Fruit fly (Drosophila melanogaster) whole organism, embryonic: ENCODE data around the gene Mdh1.

ENCODE experiments used
- Atf6 ChIP-seq: fragments of 200-800 bp; sonication (Bioruptor generic); IDR thresholded peaks from 2 replicates; pipeline ENCODE4 v1.3.6; 2022; ENCODE audit warnings: missing biosample characterization, missing genetic modification characterization
- Bteb2 ChIP-seq: fragments of 200-800 bp; sonication (Bioruptor generic); optimal IDR thresholded peaks from 2 replicates; lab custom pipeline; 2016; ENCODE audit warnings: missing biosample characterization, missing genetic modification characterization
- CG10274 ChIP-seq: fragments of 200-800 bp; sonication (Bioruptor generic); optimal IDR thresholded peaks from 3 replicates; lab custom pipeline; 2017; ENCODE audit warnings: missing biosample characterization, mild to moderate bottlenecking, missing genetic modification characterization
- CG12219 ChIP-seq: fragments of 200-800 bp; sonication (Bioruptor generic); optimal IDR thresholded peaks from 3 replicates; lab custom pipeline; 2018; ENCODE audit warnings: missing biosample characterization, mild to moderate bottlenecking, missing genetic modification characterization
- CG12942 ChIP-seq: fragments of 200-800 bp; sonication (Bioruptor generic); optimal IDR thresholded peaks from 3 replicates; lab custom pipeline; 2016; ENCODE audit warnings: missing biosample characterization, missing genetic modification characterization
- CG13287 ChIP-seq: fragments of 200-800 bp; sonication (Bioruptor generic); IDR thresholded peaks from 2 replicates; pipeline ENCODE4 v1.3.6; 2022; ENCODE audit warnings: missing biosample characterization, missing genetic modification characterization; ENCODE audit not compliant: partially characterized antibody
- CG14667 ChIP-seq: fragments of 200-800 bp; sonication (Bioruptor generic); IDR thresholded peaks from 2 replicates; pipeline ENCODE4 v1.3.6; 2022; ENCODE audit warnings: missing biosample characterization, missing genetic modification characterization
- CG14710 ChIP-seq: fragments of 200-800 bp; sonication (Bioruptor generic); optimal IDR thresholded peaks from 3 replicates; lab custom pipeline; 2019; ENCODE audit warnings: missing biosample characterization, mild to moderate bottlenecking, missing genetic modification characterization, moderate library complexity
- CG15269 ChIP-seq: fragments of 200-800 bp; sonication (Bioruptor generic); optimal IDR thresholded peaks from 2 replicates; lab custom pipeline; 2018; ENCODE audit warnings: missing biosample characterization, mild to moderate bottlenecking, missing genetic modification characterization, moderate library complexity
- CG1529 ChIP-seq: fragments of 200-800 bp; sonication (Bioruptor generic); optimal IDR thresholded peaks from 3 replicates; lab custom pipeline; 2018; ENCODE audit warnings: missing biosample characterization, missing genetic modification characterization
- CG15514 ChIP-seq: fragments of 200-800 bp; sonication (Bioruptor generic); optimal IDR thresholded peaks from 3 replicates; lab custom pipeline; 2017; ENCODE audit warnings: missing biosample characterization, missing genetic modification characterization, mild to moderate bottlenecking, moderate library complexity, missing genetic modification reagents
- CG1603 ChIP-seq: fragments of 200-800 bp; sonication (Bioruptor generic); optimal IDR thresholded peaks from 2 replicates; lab custom pipeline; 2019; ENCODE audit warnings: missing biosample characterization, mild to moderate bottlenecking, missing genetic modification characterization, moderate library complexity
- CG16863 ChIP-seq: fragments of 200-800 bp; sonication (Bioruptor generic); optimal IDR thresholded peaks from 3 replicates; lab custom pipeline; 2016; ENCODE audit warnings: missing biosample characterization, missing genetic modification characterization
- CG17612 ChIP-seq: fragments of 200-800 bp; sonication (Bioruptor generic); IDR thresholded peaks from 2 replicates; pipeline ENCODE4 v1.3.6; 2022; ENCODE audit warnings: missing biosample characterization, missing genetic modification characterization
- CG17802 ChIP-seq: fragments of 200-800 bp; sonication (Bioruptor generic); optimal IDR thresholded peaks from 2 replicates; lab custom pipeline; 2018; ENCODE audit warnings: missing biosample characterization, mild to moderate bottlenecking, missing genetic modification characterization, moderate library complexity
- CG18262 ChIP-seq: fragments of 200-800 bp; optimal IDR thresholded peaks from 3 replicates; lab custom pipeline; 2019; ENCODE audit warnings: missing biosample characterization, mild to moderate bottlenecking, missing genetic modification characterization, moderate library complexity
- CG18764 ChIP-seq: fragments of 200-800 bp; sonication (Bioruptor generic); optimal IDR thresholded peaks from 3 replicates; lab custom pipeline; 2016; ENCODE audit warnings: missing biosample characterization, missing genetic modification characterization
- CG2116 ChIP-seq: fragments of 200-800 bp; sonication (Bioruptor generic); optimal IDR thresholded peaks from 3 replicates; lab custom pipeline; 2018; ENCODE audit warnings: missing biosample characterization, mild to moderate bottlenecking, missing genetic modification characterization
- CG3163 ChIP-seq: fragments of 200-800 bp; sonication (Bioruptor generic); optimal IDR thresholded peaks from 3 replicates; lab custom pipeline; 2016; ENCODE audit warnings: missing biosample characterization, missing genetic modification characterization
- CG7745 ChIP-seq: fragments of 200-800 bp; sonication (Bioruptor generic); optimal IDR thresholded peaks from 2 replicates; lab custom pipeline; 2018; ENCODE audit warnings: missing biosample characterization, mild to moderate bottlenecking, missing genetic modification characterization, moderate library complexity
- CG8089 ChIP-seq: fragments of 200-800 bp; sonication (Bioruptor generic); optimal IDR thresholded peaks from 3 replicates; lab custom pipeline; 2016; ENCODE audit warnings: missing biosample characterization, missing genetic modification characterization
- CG8924 ChIP-seq: fragments of 200-800 bp; optimal IDR thresholded peaks from 3 replicates; lab custom pipeline; 2019; ENCODE audit warnings: missing biosample characterization, mild to moderate bottlenecking, missing genetic modification characterization, moderate library complexity
- CG9932 ChIP-seq: fragments of 200-800 bp; sonication (Bioruptor generic); IDR thresholded peaks from 2 replicates; pipeline ENCODE4 v1.3.6; 2022; ENCODE audit warnings: missing biosample characterization, missing genetic modification characterization
- CoRest ChIP-seq: fragments of 200-800 bp; sonication (Bioruptor generic); optimal IDR thresholded peaks from 3 replicates; lab custom pipeline; 2018; ENCODE audit warnings: missing biosample characterization, mild to moderate bottlenecking, missing genetic modification characterization, moderate library complexity
- Dip3 ChIP-seq: fragments of 200-800 bp; sonication (Bioruptor generic); optimal IDR thresholded peaks from 3 replicates; lab custom pipeline; 2016; ENCODE audit warnings: missing biosample characterization, missing genetic modification characterization
- GATAe ChIP-seq: fragments of 200-800 bp; sonication (Bioruptor generic); conservative IDR thresholded peaks from 2 replicates; pipeline ENCODE4 v1.3.6; 2022; ENCODE audit warnings: missing biosample characterization, missing genetic modification characterization
- HLH3B ChIP-seq: fragments of 200-800 bp; sonication (Bioruptor generic); IDR thresholded peaks from 2 replicates; pipeline ENCODE4 v1.3.6; 2022; ENCODE audit warnings: missing biosample characterization, missing genetic modification characterization
- Hsf ChIP-seq: fragments of 200-800 bp; sonication (Bioruptor generic); optimal IDR thresholded peaks from 3 replicates; lab custom pipeline; 2016; ENCODE audit warnings: missing biosample characterization, missing genetic modification characterization
- MBD-R2 ChIP-seq: fragments of 200-800 bp; sonication (Bioruptor generic); IDR thresholded peaks from 2 replicates; pipeline ENCODE4 v1.3.6; 2022; ENCODE audit warnings: missing biosample characterization, missing genetic modification characterization
- MESR4 ChIP-seq: fragments of 200-800 bp; sonication (Bioruptor generic); optimal IDR thresholded peaks from 2 replicates; lab custom pipeline; 2018; ENCODE audit warnings: missing biosample characterization, mild to moderate bottlenecking, missing genetic modification characterization, moderate library complexity
- NC2β ChIP-seq: fragments of 200-800 bp; sonication (Bioruptor generic); optimal IDR thresholded peaks from 2 replicates; lab custom pipeline; 2016; ENCODE audit warnings: missing biosample characterization, missing genetic modification characterization
- Ravus ChIP-seq: fragments of 200-800 bp; sonication (Bioruptor generic); IDR thresholded peaks from 2 replicates; pipeline ENCODE4 v1.3.6; 2022; ENCODE audit warnings: missing biosample characterization, missing genetic modification characterization
- Sox102F ChIP-seq: fragments of 200-800 bp; sonication (Bioruptor generic); optimal IDR thresholded peaks from 2 replicates; lab custom pipeline; 2018; ENCODE audit warnings: missing biosample characterization, mild to moderate bottlenecking, missing genetic modification characterization, moderate library complexity
- Stat92E ChIP-seq, 3 experiments: fragments of >200 bp in 2 of 3; fragments of 200-800 bp in 1 of 3; sonication (Bioruptor generic) in 1 of 3; optimal IDR thresholded peaks; 2 replicates each; lab custom pipeline; 2017 to 2019; ENCODE audit warnings: missing biosample characterization in 3 of 3, missing genetic modification characterization in 3 of 3, mild to moderate bottlenecking in 1 of 3, moderate library complexity in 1 of 3
- Tbp ChIP-seq: fragments of >200 bp; optimal IDR thresholded peaks from 2 replicates; lab custom pipeline; 2018; ENCODE audit warnings: missing biosample characterization, missing genetic modification characterization
- ash1 ChIP-seq: fragments of 200-800 bp; sonication (Bioruptor generic); optimal IDR thresholded peaks from 2 replicates; lab custom pipeline; 2018; ENCODE audit warnings: missing biosample characterization, mild to moderate bottlenecking, missing genetic modification characterization
- bab2 ChIP-seq: fragments of 200-800 bp; sonication (Bioruptor generic); optimal IDR thresholded peaks from 2 replicates; lab custom pipeline; 2016; ENCODE audit warnings: missing biosample characterization, missing genetic modification characterization
- br ChIP-seq: fragments of >200 bp; optimal IDR thresholded peaks from 2 replicates; lab custom pipeline; 2017
- chinmo ChIP-seq: fragments of 200-800 bp; sonication (Bioruptor generic); IDR thresholded peaks from 4 replicates; pipeline ENCODE4 v1.3.6; 2022; ENCODE audit warnings: missing biosample characterization, missing genetic modification characterization; ENCODE audit not compliant: partially characterized antibody
- ci ChIP-seq: fragments of 200-800 bp; sonication (Bioruptor generic); IDR thresholded peaks from 3 replicates; pipeline ENCODE4 v1.3.6; 2022; ENCODE audit warnings: missing biosample characterization, missing genetic modification characterization
- crp ChIP-seq, 2 experiments: fragments of 200-800 bp; sonication (Bioruptor generic); optimal IDR thresholded peaks; 2 replicates in 1 of 2; 3 replicates in 1 of 2; lab custom pipeline; 2017; ENCODE audit warnings: missing biosample characterization in 2 of 2, missing genetic modification characterization in 2 of 2, mild to moderate bottlenecking in 1 of 2, moderate library complexity in 1 of 2
- cwo ChIP-seq: fragments of 200-800 bp; sonication (Bioruptor generic); optimal IDR thresholded peaks from 3 replicates; lab custom pipeline; 2017; ENCODE audit warnings: missing biosample characterization, missing genetic modification characterization, mild to moderate bottlenecking, moderate library complexity, missing genetic modification reagents
- nom ChIP-seq: fragments of 200-800 bp; sonication (Bioruptor generic); optimal IDR thresholded peaks from 2 replicates; lab custom pipeline; 2017; ENCODE audit warnings: missing biosample characterization, missing genetic modification characterization, mild to moderate bottlenecking, moderate library complexity, missing genetic modification reagents
- pho ChIP-seq: fragments of 200-800 bp; sonication (Bioruptor generic); optimal IDR thresholded peaks from 2 replicates; lab custom pipeline; 2016; ENCODE audit warnings: missing biosample characterization, missing genetic modification characterization
- pzg ChIP-seq: fragments of 200-800 bp; sonication (Bioruptor generic); optimal IDR thresholded peaks from 3 replicates; lab custom pipeline; 2018; ENCODE audit warnings: missing biosample characterization, mild to moderate bottlenecking, missing genetic modification characterization, moderate library complexity
- row ChIP-seq: fragments of 200-800 bp; sonication (Bioruptor generic); IDR thresholded peaks from 3 replicates; pipeline ENCODE4 v1.3.6; 2022; ENCODE audit warnings: missing biosample characterization, missing genetic modification characterization
- run ChIP-seq: fragments of 200-800 bp; sonication (Bioruptor generic); optimal IDR thresholded peaks from 3 replicates; lab custom pipeline; 2018; ENCODE audit warnings: missing biosample characterization, mild to moderate bottlenecking, missing genetic modification characterization
- slou ChIP-seq: fragments of 200-800 bp; sonication (Bioruptor generic); optimal IDR thresholded peaks from 3 replicates; lab custom pipeline; 2016; ENCODE audit warnings: missing biosample characterization, missing genetic modification characterization
- sqz ChIP-seq: fragments of 200-800 bp; sonication (Bioruptor generic); optimal IDR thresholded peaks from 3 replicates; lab custom pipeline; 2018; ENCODE audit warnings: missing biosample characterization, mild to moderate bottlenecking, missing genetic modification characterization
- stwl ChIP-seq: fragments of 200-800 bp; sonication (Bioruptor generic); optimal IDR thresholded peaks from 3 replicates; lab custom pipeline; 2018; ENCODE audit warnings: missing biosample characterization, mild to moderate bottlenecking, missing genetic modification characterization, moderate library complexity

Gene Mdh1

dm6 chr2L:10366525-10366924 is 29.6 kb downstream of the Mdh1 start, which contains the start of gene CG5056 (continued):
- TF ChIP-seq NC2β (GFP tag; lab: Kevin White, UChicago): no peak
- peak in 1 of 2 experiments; percentile 66 for TF ChIP-seq crp (GFP tag; optimal IDR thresholded peaks at IDR 0.05; lab: Kevin White, UChicago)
- no peak for TF ChIP-seq GATAe
- no peak for TF ChIP-seq CG8089 (GFP tag; lab: Kevin White, UChicago)
- no peak for TF ChIP-seq CG7745
- TF ChIP-seq CG10274 (GFP tag; lab: Kevin White, UChicago): no peak
- no peak for TF ChIP-seq sqz (GFP tag; lab: Kevin White, UChicago)
- no peak for TF ChIP-seq CG1529 (GFP tag; lab: Kevin White, UChicago)
- peak; percentile 27 for TF ChIP-seq slou (GFP tag; lab: Kevin White, UChicago)
- TF ChIP-seq CG14667: peak; percentile 30; the same call in 1 of the 2 replicates
- no peak for TF ChIP-seq CG12219
- TF ChIP-seq cwo (GFP tag; lab: Kevin White, UChicago): no peak
- TF ChIP-seq Bteb2 (GFP tag; lab: Kevin White, UChicago): no peak

dm6 chr2L:10364229-10364628 is 31.9 kb downstream of the Mdh1 start, which contains the start of gene lft:
Gene lft, plus strand, starts transcription at chr2L:10364471.
- TF ChIP-seq run (tag; lab: Kevin White, UChicago) (no peak), pzg (GFP tag; lab: Kevin White, UChicago) (peak; percentile 24), Sox102F (no peak), ci (GFP tag; lab: Robert Waterston, UW) (0 out of 3 replicates have a peak, but pooled peaks have one; percentile 24), CG15269 (tag; lab: Kevin White, UChicago) (no peak), br (no peak), Ravus (GFP tag; lab: Robert Waterston, UW) (no peak), CG17802 (tag; lab: Kevin White, UChicago) (no peak), CG8924 (peak; percentile 31), pho (GFP tag; lab: Kevin White, UChicago) (no peak), stwl (peak; percentile 7), MESR4 (GFP tag; lab: Kevin White, UChicago) (peak; percentile 52), chinmo (no peak), CoRest (tag; lab: Kevin White, UChicago) (peak; percentile 8), Dip3 (GFP tag; lab: Kevin White, UChicago) (no peak), CG17612 (no peak), CG3163 (GFP tag; lab: Kevin White, UChicago) (no peak), Atf6 (GFP tag; lab: Robert Waterston, UW) (no peak), CG12942 (GFP tag; lab: Kevin White, UChicago) (no peak), Bteb2 (GFP tag; lab: Kevin White, UChicago) (no peak), CG18764 (GFP tag; lab: Kevin White, UChicago) (no peak), CG14710 (peak; percentile 3), CG13287 (GFP tag; lab: Robert Waterston, UW) (no peak), CG18262 (no peak), CG16863 (GFP tag; lab: Kevin White, UChicago) (no peak), CG9932 (GFP tag; lab: Robert Waterston, UW) (no peak), row (GFP tag; lab: Robert Waterston, UW) (peak; percentile 55; the same call in 2 of the 3 replicates), bab2 (GFP tag; lab: Kevin White, UChicago) (no peak), Hsf (GFP tag; lab: Kevin White, UChicago) (no peak), CG2116 (peak; percentile 16), HLH3B (GFP tag; lab: Robert Waterston, UW) (no peak), CG1603 (tag; lab: Kevin White, UChicago) (peak; percentile 51), ash1 (GFP tag; lab: Kevin White, UChicago) (no peak), Stat92E (GFP tag; optimal IDR thresholded peaks at IDR 0.05; lab: Kevin White, UChicago) (no peak), Tbp (GFP tag; lab: Kevin White, UChicago) (no peak), CG15514 (GFP tag; lab: Kevin White, UChicago) (peak; percentile 5), nom (peak; percentile 2), MBD-R2 (0 out of 2 replicates have a peak, but pooled peaks have one; percentile 30)
